Fruit fly (Drosophila melanogaster) whole organism: ENCODE data around the gene Pdh.

Experiments used
- pan ChIP-seq: fragments of >200 bp; optimal IDR thresholded peaks from 2 replicates; lab custom pipeline; 2017
- usp ChIP-seq: fragments of >200 bp; optimal IDR thresholded peaks from 2 replicates; lab custom pipeline; 2017; ENCODE audit warnings: missing biosample characterization, missing genetic modification characterization, mixed read lengths

- TF ChIP-seq usp (GFP tag; lab: Kevin White, UChicago): no peak
- TF ChIP-seq pan (lab: Kevin White, UChicago): no peak
Measured at dm6 chr3L:16392203-16392800, 38.2 kb upstream of the Pdh start.
